Worm (Caenorhabditis elegans) whole organism, mixed stage, embryonic: Measurements from ENCODE around the gene C05C9.2.

Experiments used
- bed-3 ChIP-seq: fragments of 200-800 bp; sonication (Bioruptor generic); optimal IDR thresholded peaks from 3 replicates; lab custom pipeline; 2018; ENCODE audit warnings: mild to moderate bottlenecking, missing genetic modification characterization, moderate library complexity, missing compliant biosample characterization
- blmp-1 ChIP-seq: fragments of 150-350 bp; optimal IDR thresholded peaks from 2 replicates; lab custom pipeline; 2014; ENCODE audit warnings: missing biosample characterization, missing genetic modification characterization
- elt-3 ChIP-seq: fragments of 150-350 bp; optimal IDR thresholded peaks from 2 replicates; lab custom pipeline; 2014; ENCODE audit warnings: missing biosample characterization, missing genetic modification characterization
- mab-5 ChIP-seq: fragments of 150-350 bp; optimal IDR thresholded peaks from 2 replicates; lab custom pipeline; 2014; ENCODE audit warnings: missing biosample characterization, missing genetic modification characterization
- mep-1 ChIP-seq: fragments of 150-350 bp; optimal IDR thresholded peaks from 2 replicates; lab custom pipeline; 2017; ENCODE audit warnings: missing biosample characterization, missing genetic modification reagents, missing genetic modification characterization, inconsistent platforms
- nhr-12 ChIP-seq: fragments of 150-350 bp; optimal IDR thresholded peaks from 2 replicates; lab custom pipeline; 2014; ENCODE audit warnings: missing biosample characterization, missing genetic modification characterization
- nhr-237 ChIP-seq: fragments of 150-350 bp; optimal IDR thresholded peaks from 2 replicates; lab custom pipeline; 2014; ENCODE audit warnings: missing biosample characterization, missing genetic modification characterization
- snpc-4 ChIP-seq: fragments of 150-350 bp; optimal IDR thresholded peaks from 2 replicates; lab custom pipeline; 2014; ENCODE audit warnings: missing biosample characterization, missing genetic modification characterization
- unc-39 ChIP-seq: fragments of 150-350 bp; optimal IDR thresholded peaks from 2 replicates; lab custom pipeline; 2014; ENCODE audit warnings: missing biosample characterization, missing genetic modification characterization
- unc-62 ChIP-seq: fragments of 150-350 bp; optimal IDR thresholded peaks from 2 replicates; lab custom pipeline; 2014; ENCODE audit warnings: missing biosample characterization, missing genetic modification reagents, missing genetic modification characterization
- ztf-11 ChIP-seq: fragments of 150-350 bp; optimal IDR thresholded peaks from 2 replicates; lab custom pipeline; 2014; ENCODE audit warnings: missing biosample characterization, missing genetic modification characterization

DNA sequence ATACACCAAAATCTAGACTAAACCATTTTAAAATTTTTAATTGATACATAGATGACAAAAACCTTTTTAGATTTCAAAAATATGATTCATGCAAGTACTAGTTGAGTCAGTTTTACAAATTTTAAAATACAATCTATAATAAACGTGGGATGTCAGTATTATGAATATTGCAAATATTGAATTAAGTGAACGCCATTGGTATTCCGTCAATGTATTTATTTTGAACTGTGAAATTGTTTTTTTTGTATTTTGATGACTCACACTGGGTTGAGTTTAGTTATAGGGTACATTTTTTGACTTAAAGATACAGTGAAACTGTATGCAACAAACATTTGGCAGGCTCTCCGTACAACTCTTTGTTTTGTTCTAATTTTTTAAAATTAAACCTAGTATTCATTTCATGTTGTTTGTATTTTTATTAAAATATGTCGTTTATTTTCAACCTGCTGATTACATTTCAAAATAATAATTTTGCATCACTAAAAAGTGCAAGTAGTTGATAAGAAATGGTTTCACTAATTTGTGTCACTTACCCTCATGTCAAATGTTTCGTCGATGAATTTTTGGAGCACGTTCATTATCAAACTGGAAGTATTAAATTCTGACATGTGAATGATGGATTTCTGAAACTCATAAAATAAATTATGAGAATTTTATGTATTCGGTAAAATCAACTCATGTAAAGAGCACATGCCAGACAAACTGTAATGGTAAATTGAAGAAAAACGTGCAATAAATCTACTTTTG is 47.8 kb upstream of the C05C9.2 start, which contains the start of gene W02H3.1:
- TF ChIP-seq snpc-4 (tag; lab: Kevin White, UChicago): no peak
- no peak for TF ChIP-seq unc-62 (GFP tag; lab: Kevin White, UChicago)
- no peak for TF ChIP-seq ztf-11
- no peak for TF ChIP-seq unc-39 (tag; lab: Kevin White, UChicago)
- no peak for TF ChIP-seq blmp-1
- no peak for TF ChIP-seq mab-5 (tag; lab: Kevin White, UChicago)
- TF ChIP-seq nhr-12: no peak
- TF ChIP-seq elt-3: no peak
- TF ChIP-seq mep-1: no peak
- no peak for TF ChIP-seq bed-3 (GFP tag; lab: Kevin White, UChicago)
- TF ChIP-seq nhr-237 (tag; lab: Kevin White, UChicago): no peak
